Fruit fly (Drosophila melanogaster) whole organism, embryonic: ENCODE results near the gene Prp39.

ENCODE experiments used
- Adf1 ChIP-seq: fragments of 200-800 bp; sonication (Bioruptor generic); IDR thresholded peaks from 2 replicates; pipeline ENCODE4 v1.3.6; 2022; ENCODE audit warnings: missing biosample characterization, missing genetic modification characterization
- CG11695 ChIP-seq: fragments of 200-800 bp; sonication (Bioruptor generic); IDR thresholded peaks from 3 replicates; pipeline ENCODE4 v1.3.6; 2022; ENCODE audit warnings: missing biosample characterization, missing genetic modification characterization
- CG12071 ChIP-seq: fragments of 200-800 bp; sonication (Bioruptor generic); optimal IDR thresholded peaks from 3 replicates; lab custom pipeline; 2018; ENCODE audit warnings: missing biosample characterization, mild to moderate bottlenecking, missing genetic modification characterization
- CG13287 ChIP-seq: fragments of 200-800 bp; sonication (Bioruptor generic); IDR thresholded peaks from 2 replicates; pipeline ENCODE4 v1.3.6; 2022; ENCODE audit warnings: missing biosample characterization, missing genetic modification characterization; ENCODE audit not compliant: partially characterized antibody
- CG13424 ChIP-seq: fragments of 200-800 bp; sonication (Bioruptor generic); optimal IDR thresholded peaks from 2 replicates; lab custom pipeline; 2019; ENCODE audit warnings: missing biosample characterization, mild to moderate bottlenecking, missing genetic modification characterization, moderate library complexity
- CG14667 ChIP-seq: fragments of 200-800 bp; sonication (Bioruptor generic); IDR thresholded peaks from 2 replicates; pipeline ENCODE4 v1.3.6; 2022; ENCODE audit warnings: missing biosample characterization, missing genetic modification characterization
- CG14710 ChIP-seq: fragments of 200-800 bp; sonication (Bioruptor generic); optimal IDR thresholded peaks from 3 replicates; lab custom pipeline; 2019; ENCODE audit warnings: missing biosample characterization, mild to moderate bottlenecking, missing genetic modification characterization, moderate library complexity
- CG17186 ChIP-seq: fragments of 200-800 bp; sonication (Bioruptor generic); optimal IDR thresholded peaks from 3 replicates; lab custom pipeline; 2017; ENCODE audit warnings: missing biosample characterization, missing genetic modification reagents, missing genetic modification characterization
- CG17385 ChIP-seq: fragments of 200-800 bp; sonication (Bioruptor generic); optimal IDR thresholded peaks from 3 replicates; lab custom pipeline; 2018; ENCODE audit warnings: missing biosample characterization, mild to moderate bottlenecking, missing genetic modification characterization
- CG17568 ChIP-seq: fragments of 200-800 bp; sonication (Bioruptor generic); optimal IDR thresholded peaks from 2 replicates; lab custom pipeline; 2018; ENCODE audit warnings: missing biosample characterization, mild to moderate bottlenecking, missing genetic modification characterization, moderate library complexity
- CG18262 ChIP-seq: fragments of 200-800 bp; optimal IDR thresholded peaks from 3 replicates; lab custom pipeline; 2019; ENCODE audit warnings: missing biosample characterization, mild to moderate bottlenecking, missing genetic modification characterization, moderate library complexity
- CG31388 ChIP-seq: fragments of 200-800 bp; sonication (Bioruptor generic); optimal IDR thresholded peaks from 2 replicates; lab custom pipeline; 2016; ENCODE audit warnings: missing biosample characterization, missing genetic modification characterization
- CG32532 ChIP-seq: fragments of 200-800 bp; sonication (Bioruptor generic); IDR thresholded peaks from 2 replicates; pipeline ENCODE4 v1.3.6; 2022; ENCODE audit warnings: missing biosample characterization, missing genetic modification characterization
- CG34224 ChIP-seq: fragments of 200-800 bp; sonication (Bioruptor generic); IDR thresholded peaks from 3 replicates; pipeline ENCODE4 v1.3.6; 2022; ENCODE audit warnings: missing biosample characterization, missing genetic modification characterization; ENCODE audit not compliant: partially characterized antibody
- CG34376 ChIP-seq: fragments of 200-800 bp; sonication (Bioruptor generic); optimal IDR thresholded peaks from 2 replicates; lab custom pipeline; 2018; ENCODE audit warnings: missing biosample characterization, mild to moderate bottlenecking, missing genetic modification characterization
- CG4730 ChIP-seq: fragments of 200-800 bp; sonication (Bioruptor generic); IDR thresholded peaks from 2 replicates; pipeline ENCODE4 v1.3.6; 2022; ENCODE audit warnings: missing biosample characterization, missing genetic modification characterization
- CG6654 ChIP-seq: fragments of 200-800 bp; sonication (Bioruptor generic); optimal IDR thresholded peaks from 2 replicates; lab custom pipeline; 2017; ENCODE audit warnings: missing biosample characterization, mild to moderate bottlenecking, missing genetic modification characterization
- CG6765 ChIP-seq: fragments of 200-800 bp; sonication (Bioruptor generic); optimal IDR thresholded peaks from 3 replicates; lab custom pipeline; 2017; ENCODE audit warnings: missing biosample characterization, mild to moderate bottlenecking, missing genetic modification characterization
- CG6791 ChIP-seq: fragments of 200-800 bp; sonication (Bioruptor generic); IDR thresholded peaks from 3 replicates; pipeline ENCODE4 v1.3.6; 2022; ENCODE audit warnings: missing biosample characterization, missing genetic modification characterization; ENCODE audit not compliant: partially characterized antibody
- CG8281 ChIP-seq: fragments of 200-800 bp; sonication (Bioruptor generic); optimal IDR thresholded peaks from 2 replicates; lab custom pipeline; 2018; ENCODE audit warnings: missing biosample characterization, mild to moderate bottlenecking, missing genetic modification characterization, moderate library complexity
- CoRest ChIP-seq: fragments of 200-800 bp; sonication (Bioruptor generic); optimal IDR thresholded peaks from 3 replicates; lab custom pipeline; 2018; ENCODE audit warnings: missing biosample characterization, mild to moderate bottlenecking, missing genetic modification characterization, moderate library complexity
- Deaf1 ChIP-seq: fragments of 200-800 bp; optimal IDR thresholded peaks from 3 replicates; lab custom pipeline; 2019; ENCODE audit warnings: missing biosample characterization, mild to moderate bottlenecking, missing genetic modification characterization, moderate library complexity
- Eip74EF ChIP-seq, 2 experiments: fragments of 200-800 bp in 1 of 2; fragments of >200 bp in 1 of 2; sonication (Bioruptor generic) in 1 of 2; optimal IDR thresholded peaks; 2 replicates each; lab custom pipeline; 2017 to 2019; ENCODE audit warnings: missing biosample characterization in 2 of 2, missing genetic modification characterization in 2 of 2, mild to moderate bottlenecking in 1 of 2, moderate library complexity in 1 of 2
- Ets65A ChIP-seq: fragments of 200-800 bp; sonication (Bioruptor generic); peaks from one replicate; lab custom pipeline; 2016; ENCODE audit warnings: missing biosample characterization, missing genetic modification characterization
- HHEX ChIP-seq: fragments of 200-800 bp; sonication (Bioruptor generic); optimal IDR thresholded peaks from 3 replicates; lab custom pipeline; 2017; ENCODE audit warnings: missing biosample characterization, mild to moderate bottlenecking, missing genetic modification characterization, missing genetic modification reagents
- Mad ChIP-seq: fragments of 200-800 bp; sonication (Bioruptor generic); optimal IDR thresholded peaks from 2 replicates; lab custom pipeline; 2016; ENCODE audit warnings: missing biosample characterization, missing genetic modification characterization
- Mrtf ChIP-seq: fragments of 200-800 bp; sonication (Bioruptor generic); IDR thresholded peaks from 3 replicates; pipeline ENCODE4 v1.3.6; 2022; ENCODE audit warnings: missing biosample characterization, missing genetic modification characterization
- Oaz ChIP-seq: fragments of 200-800 bp; sonication (Bioruptor generic); IDR thresholded peaks from 2 replicates; pipeline ENCODE4 v1.3.6; 2022; ENCODE audit warnings: missing biosample characterization, missing genetic modification characterization
- Pdp1 ChIP-seq, 2 experiments: fragments of 200-800 bp; sonication (Bioruptor generic); optimal IDR thresholded peaks; 3 replicates each; lab custom pipeline; 2016; ENCODE audit warnings: missing biosample characterization in 2 of 2, missing genetic modification characterization in 2 of 2, mild to moderate bottlenecking in 1 of 2, moderate library complexity in 1 of 2
- Rfx ChIP-seq: fragments of 200-800 bp; sonication (Bioruptor generic); IDR thresholded peaks from 2 replicates; pipeline ENCODE4 v1.3.6; 2022; ENCODE audit warnings: missing biosample characterization, missing genetic modification characterization
- Sry-β ChIP-seq: fragments of 200-800 bp; sonication (Bioruptor generic); optimal IDR thresholded peaks from 2 replicates; lab custom pipeline; 2018; ENCODE audit warnings: missing biosample characterization, mild to moderate bottlenecking, missing genetic modification characterization, moderate library complexity
- chif ChIP-seq, 2 experiments: fragments of 200-800 bp; sonication (Bioruptor generic); optimal IDR thresholded peaks; 3 replicates each; lab custom pipeline; 2016; ENCODE audit warnings: missing biosample characterization in 2 of 2, missing genetic modification characterization in 2 of 2
- chn ChIP-seq: fragments of 200-800 bp; sonication (Bioruptor generic); optimal IDR thresholded peaks from 2 replicates; lab custom pipeline; 2016; ENCODE audit warnings: missing biosample characterization, missing genetic modification characterization
- crol ChIP-seq: fragments of 200-800 bp; sonication (Bioruptor generic); IDR thresholded peaks from 2 replicates; pipeline ENCODE4 v1.3.6; 2022; ENCODE audit warnings: missing biosample characterization, missing genetic modification characterization
- crp ChIP-seq, 2 experiments: fragments of 200-800 bp; sonication (Bioruptor generic); optimal IDR thresholded peaks; 2 replicates in 1 of 2; 3 replicates in 1 of 2; lab custom pipeline; 2017; ENCODE audit warnings: missing biosample characterization in 2 of 2, missing genetic modification characterization in 2 of 2, mild to moderate bottlenecking in 1 of 2, moderate library complexity in 1 of 2
- h ChIP-seq: fragments of >200 bp; optimal IDR thresholded peaks from 2 replicates; lab custom pipeline; 2017
- ind ChIP-seq: fragments of 200-800 bp; sonication (Bioruptor generic); optimal IDR thresholded peaks from 3 replicates; lab custom pipeline; 2016; ENCODE audit warnings: missing biosample characterization, missing genetic modification characterization
- jing ChIP-seq: fragments of 200-800 bp; sonication (Bioruptor generic); optimal IDR thresholded peaks from 2 replicates; lab custom pipeline; 2018; ENCODE audit warnings: missing biosample characterization, mild to moderate bottlenecking, missing genetic modification characterization
- klu ChIP-seq: fragments of 200-800 bp; sonication (Bioruptor generic); IDR thresholded peaks from 2 replicates; pipeline ENCODE4 v1.3.6; 2022; ENCODE audit warnings: missing biosample characterization, missing genetic modification characterization
- nmo ChIP-seq: fragments of 200-800 bp; sonication (Bioruptor generic); optimal IDR thresholded peaks from 2 replicates; lab custom pipeline; 2018; ENCODE audit warnings: missing biosample characterization, mild to moderate bottlenecking, missing genetic modification characterization, moderate library complexity
- repo ChIP-seq: fragments of 200-800 bp; sonication (Bioruptor generic); optimal IDR thresholded peaks from 2 replicates; lab custom pipeline; 2016; ENCODE audit warnings: missing biosample characterization, missing genetic modification characterization
- ro ChIP-seq: fragments of 200-800 bp; sonication (Bioruptor generic); IDR thresholded peaks from 2 replicates; pipeline ENCODE4 v1.3.6; 2022; ENCODE audit warnings: missing biosample characterization, missing genetic modification characterization
- schlank ChIP-seq: fragments of 200-800 bp; sonication (Bioruptor generic); optimal IDR thresholded peaks from 2 replicates; lab custom pipeline; 2018; ENCODE audit warnings: missing biosample characterization, mild to moderate bottlenecking, missing genetic modification characterization
- sug ChIP-seq: fragments of 200-800 bp; optimal IDR thresholded peaks from 2 replicates; lab custom pipeline; 2019; ENCODE audit warnings: missing biosample characterization, mild to moderate bottlenecking, missing genetic modification characterization, moderate library complexity
- tio ChIP-seq: fragments of 200-800 bp; sonication (Bioruptor generic); optimal IDR thresholded peaks from 2 replicates; lab custom pipeline; 2017; ENCODE audit warnings: missing biosample characterization, missing genetic modification characterization, inconsistent platforms
- tx ChIP-seq: fragments of 200-800 bp; sonication (Bioruptor generic); optimal IDR thresholded peaks from 2 replicates; lab custom pipeline; 2016; ENCODE audit warnings: missing biosample characterization, missing genetic modification characterization
- vfl ChIP-seq: fragments of 200-800 bp; sonication (Bioruptor generic); optimal IDR thresholded peaks from 2 replicates; lab custom pipeline; 2016; ENCODE audit warnings: missing biosample characterization, missing genetic modification characterization
- vnd ChIP-seq: fragments of 200-800 bp; sonication (Bioruptor generic); IDR thresholded peaks from 3 replicates; pipeline ENCODE4 v1.3.6; 2022; ENCODE audit warnings: missing biosample characterization, missing genetic modification characterization; ENCODE audit not compliant: partially characterized antibody
- zen2 ChIP-seq: fragments of 200-800 bp; sonication (Bioruptor generic); IDR thresholded peaks from 3 replicates; pipeline ENCODE4 v1.3.6; 2022; ENCODE audit warnings: missing biosample characterization, missing genetic modification characterization; ENCODE audit not compliant: partially characterized antibody

The Prp39 gene

dm6 chr3R:28819555-28820305, 7.8 kb downstream of the Prp39 start, which contains the start of the genes CG1523 and CG1647 (continued):
- TF ChIP-seq Mrtf = peak; percentile 26; the same call in 1 of the 3 replicates
- TF ChIP-seq nmo (GFP tag; lab: Kevin White, UChicago) = peak; percentile 74
- peak; percentile 60 for TF ChIP-seq ind (GFP tag; lab: Kevin White, UChicago)
- TF ChIP-seq Rfx (GFP tag; lab: Robert Waterston, UW) = peak; percentile 73
- peak; percentile 38; the same call in 1 of the 3 replicates for TF ChIP-seq CG11695 (GFP tag; lab: Robert Waterston, UW)
- peak; percentile 81 for TF ChIP-seq CG18262 (tag; lab: Kevin White, UChicago)
- no peak for TF ChIP-seq schlank
- no peak for TF ChIP-seq CG17568 (GFP tag; lab: Kevin White, UChicago)
- peak; percentile 33 for TF ChIP-seq tx (GFP tag; lab: Kevin White, UChicago)
- TF ChIP-seq CG34376 (GFP tag; lab: Kevin White, UChicago) = peak; percentile 10
- peak; percentile 93 for TF ChIP-seq Ets65A (GFP tag; lab: Kevin White, UChicago)
- no peak for TF ChIP-seq crp (GFP tag; optimal IDR thresholded peaks at IDR 0.05; lab: Kevin White, UChicago)
- TF ChIP-seq repo (GFP tag; lab: Kevin White, UChicago) = no peak
- TF ChIP-seq CG17186 (GFP tag; lab: Kevin White, UChicago) = no peak
- TF ChIP-seq CoRest (tag; lab: Kevin White, UChicago) = peak; percentile 86
- TF ChIP-seq CG14667 (GFP tag; lab: Robert Waterston, UW) = no peak
- no peak for TF ChIP-seq CG8281 (tag; lab: Kevin White, UChicago)
- TF ChIP-seq CG6654 = peak; percentile 3
- TF ChIP-seq CG6765 = no peak
- TF ChIP-seq vnd (GFP tag; lab: Robert Waterston, UW) = no peak
- no peak for TF ChIP-seq tio (GFP tag; lab: Kevin White, UChicago)
- peak; percentile 82 for TF ChIP-seq CG14710 (tag; lab: Kevin White, UChicago)
- peak; percentile 67 for TF ChIP-seq CG13287 (GFP tag; lab: Robert Waterston, UW)
- peak; percentile 8; the same call in 1 of the 3 replicates for TF ChIP-seq zen2 (GFP tag; lab: Robert Waterston, UW)
- TF ChIP-seq CG32532 (GFP tag; lab: Robert Waterston, UW) = peak; percentile 58
- no peak for TF ChIP-seq CG12071 (GFP tag; lab: Kevin White, UChicago)
- peak; percentile 42 for TF ChIP-seq chn (GFP tag; lab: Kevin White, UChicago)
- TF ChIP-seq CG13424 (tag; lab: Kevin White, UChicago) = peak; percentile 82
- no peak for TF ChIP-seq crol (GFP tag; lab: Robert Waterston, UW)
- no peak for TF ChIP-seq CG4730 (GFP tag; lab: Robert Waterston, UW)
- no peak for TF ChIP-seq h (lab: Kevin White, UChicago)
- TF ChIP-seq CG34224 (GFP tag; lab: Robert Waterston, UW) = peak; percentile 15; the same call in 1 of the 3 replicates
- peak; percentile 66 for TF ChIP-seq CG17385 (GFP tag; lab: Kevin White, UChicago)
- TF ChIP-seq CG6791 (GFP tag; lab: Robert Waterston, UW) = peak; percentile 39; the same call in 1 of the 3 replicates
- TF ChIP-seq Sry-β (GFP tag; lab: Kevin White, UChicago) = peak; percentile 37
- TF ChIP-seq klu (GFP tag; lab: Robert Waterston, UW) = peak; percentile 52
- TF ChIP-seq HHEX (GFP tag; lab: Kevin White, UChicago) = peak; percentile 49
- TF ChIP-seq vfl (GFP tag; lab: Kevin White, UChicago) = no peak
- peak; percentile 29 for TF ChIP-seq Mad (GFP tag; lab: Kevin White, UChicago)
- peak; percentile 15 for TF ChIP-seq CG31388 (GFP tag; lab: Kevin White, UChicago)
- no peak for TF ChIP-seq Adf1 (GFP tag; lab: Robert Waterston, UW)
- no peak for TF ChIP-seq jing (GFP tag; lab: Kevin White, UChicago)
- TF ChIP-seq chif (GFP tag; optimal IDR thresholded peaks at IDR 0.05; lab: Kevin White, UChicago) = peak; percentile 10 to 61
- TF ChIP-seq Deaf1 (tag; lab: Kevin White, UChicago) = no peak
- TF ChIP-seq ro = no peak
- no peak for TF ChIP-seq Oaz (GFP tag; lab: Robert Waterston, UW)
- peak; percentile 64 for TF ChIP-seq sug (tag; lab: Kevin White, UChicago)
- no peak for TF ChIP-seq Eip74EF (GFP tag; optimal IDR thresholded peaks at IDR 0.05; lab: Kevin White, UChicago)
- peak in 1 of 2 experiments; percentile 49 for TF ChIP-seq Pdp1 (GFP tag; optimal IDR thresholded peaks at IDR 0.05; lab: Kevin White, UChicago)
